Worm (Caenorhabditis elegans): ENCODE data around the gene efhd-1.

The efhd-1 gene

DNA sequence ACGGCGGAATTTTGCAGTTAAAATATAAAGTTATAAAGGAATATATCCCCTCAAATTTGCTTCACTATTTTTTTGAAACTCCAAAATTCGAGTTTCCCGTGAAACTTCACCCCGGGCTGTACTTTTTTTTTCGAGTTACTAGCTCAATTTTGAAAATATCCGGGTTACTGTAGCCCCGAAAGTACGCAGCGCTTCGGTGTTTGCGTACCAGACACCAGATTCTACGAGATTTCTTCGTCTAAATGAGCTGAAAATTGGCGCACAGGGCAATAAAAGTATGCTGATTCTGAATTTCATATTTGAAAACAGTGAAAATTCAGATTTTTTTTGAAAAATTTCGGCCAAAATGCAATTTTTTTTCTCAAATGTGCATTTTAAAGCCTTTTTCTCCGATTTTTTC, 52.3 kb downstream of the efhd-1 start:
- TF ChIP-seq ceh-24 (tag; optimal IDR thresholded peaks at IDR 0.05) = no peak
- TF ChIP-seq eyg-1 (tag; optimal IDR thresholded peaks at IDR 0.05) = no peak

DNA sequence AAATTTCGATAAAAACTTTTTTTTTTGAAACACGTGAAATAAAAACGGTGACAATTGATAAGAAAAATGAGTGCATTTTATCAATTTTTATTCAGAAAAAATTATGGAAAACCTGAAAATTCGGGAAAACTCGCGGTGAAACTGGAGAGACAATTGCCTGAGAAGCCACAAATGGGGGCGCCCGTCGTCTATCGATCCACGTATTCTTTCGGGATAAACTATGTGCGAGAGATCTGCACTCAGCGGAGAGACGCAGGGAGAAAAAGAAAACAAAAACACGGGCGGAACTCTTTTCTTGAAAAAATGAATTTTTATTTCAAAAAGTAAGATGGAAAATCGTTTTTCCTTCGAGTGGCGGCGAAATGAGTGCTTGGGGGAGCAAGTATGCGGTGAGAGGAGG, 55.3 kb downstream of the efhd-1 start, which contains the start of gene men-1:
TSS of gene men-1 (minus strand) at position 242 of the 400 bp plus-strand sequence.
- TF ChIP-seq ceh-48 (tag; optimal IDR thresholded peaks at IDR 0.05) (peak; percentile 35), mec-3 (tag; optimal IDR thresholded peaks at IDR 0.05; ENCODE audit: borderline replicate concordance) (no peak)

DNA sequence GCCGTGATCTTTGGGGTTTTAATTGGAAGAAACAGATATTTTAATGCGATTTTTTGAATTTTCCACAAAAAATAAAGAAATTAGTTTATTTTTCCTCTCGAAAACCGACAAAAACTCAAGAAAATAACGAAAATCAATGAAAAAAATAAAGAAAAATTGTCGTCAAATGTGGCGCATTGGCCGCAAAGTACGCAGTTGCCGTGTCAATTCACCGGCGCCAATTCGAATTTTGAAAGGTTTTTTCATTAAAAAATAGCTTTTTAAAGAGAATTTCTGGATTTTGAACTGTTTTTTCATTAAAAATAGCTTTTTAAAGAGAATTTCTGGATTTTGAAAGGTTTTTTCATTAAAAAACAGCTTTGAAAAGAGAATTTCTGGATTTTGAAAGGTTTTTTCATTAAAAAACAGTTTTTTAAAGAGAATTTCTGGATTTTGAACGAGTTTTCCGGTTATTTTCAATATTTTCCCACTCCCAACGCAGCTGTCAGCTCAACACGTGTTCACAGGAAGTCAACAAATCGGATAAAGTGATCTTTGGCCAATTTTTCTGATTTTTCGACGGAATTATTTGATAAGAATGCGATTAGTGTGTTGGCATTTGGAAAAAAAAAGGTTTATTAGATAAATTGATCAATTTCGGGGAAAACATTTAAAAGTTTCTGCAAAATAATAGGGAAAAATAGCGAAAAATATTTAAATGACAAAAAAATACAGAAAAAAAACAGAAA, 55.9 kb downstream of the efhd-1 start:
- TF ChIP-seq fkh-6 (tag; optimal IDR thresholded peaks at IDR 0.05) (no peak), ceh-31 (tag; optimal IDR thresholded peaks at IDR 0.05) (no peak)

DNA sequence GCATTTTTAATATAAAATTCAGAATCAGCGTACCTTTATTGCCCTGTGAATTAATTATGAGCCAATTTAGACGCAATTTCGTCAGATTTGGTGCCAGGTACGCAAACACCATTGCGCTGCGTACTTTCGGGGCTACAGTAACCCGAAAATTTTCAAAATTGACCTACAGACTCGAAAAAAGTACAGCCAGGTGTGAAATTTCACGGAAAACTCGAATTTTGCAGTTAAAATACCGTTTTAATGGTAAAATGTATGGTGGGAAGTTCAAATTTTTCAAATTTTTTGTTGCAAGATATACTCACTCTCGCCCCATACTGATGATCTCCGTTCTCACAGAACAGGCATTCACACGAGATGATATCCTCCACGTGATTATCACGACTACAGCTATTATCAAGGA, 58.0 kb downstream of the efhd-1 start:
- TF ChIP-seq ceh-45 (GFP tag; IDR thresholded peaks at IDR 0.05) = no peak
- TF ChIP-seq K09A11.1 (tag; optimal IDR thresholded peaks at IDR 0.05; ENCODE audit: insufficient read depth) = no peak
- no peak for TF ChIP-seq ama-1 (optimal IDR thresholded peaks at IDR 0.05)
- TF ChIP-seq ceh-31 (tag; optimal IDR thresholded peaks at IDR 0.05) = no peak
- TF ChIP-seq ceh-19 (GFP tag; optimal IDR thresholded peaks at IDR 0.05) = no peak
- no peak for TF ChIP-seq nhr-11 (tag; optimal IDR thresholded peaks at IDR 0.05)
- no peak for TF ChIP-seq K02D7.2 (tag; optimal IDR thresholded peaks at IDR 0.05)
- TF ChIP-seq ceh-2 (tag; optimal IDR thresholded peaks at IDR 0.05) = no peak
- TF ChIP-seq odd-2 (tag; optimal IDR thresholded peaks at IDR 0.05) = no peak

DNA sequence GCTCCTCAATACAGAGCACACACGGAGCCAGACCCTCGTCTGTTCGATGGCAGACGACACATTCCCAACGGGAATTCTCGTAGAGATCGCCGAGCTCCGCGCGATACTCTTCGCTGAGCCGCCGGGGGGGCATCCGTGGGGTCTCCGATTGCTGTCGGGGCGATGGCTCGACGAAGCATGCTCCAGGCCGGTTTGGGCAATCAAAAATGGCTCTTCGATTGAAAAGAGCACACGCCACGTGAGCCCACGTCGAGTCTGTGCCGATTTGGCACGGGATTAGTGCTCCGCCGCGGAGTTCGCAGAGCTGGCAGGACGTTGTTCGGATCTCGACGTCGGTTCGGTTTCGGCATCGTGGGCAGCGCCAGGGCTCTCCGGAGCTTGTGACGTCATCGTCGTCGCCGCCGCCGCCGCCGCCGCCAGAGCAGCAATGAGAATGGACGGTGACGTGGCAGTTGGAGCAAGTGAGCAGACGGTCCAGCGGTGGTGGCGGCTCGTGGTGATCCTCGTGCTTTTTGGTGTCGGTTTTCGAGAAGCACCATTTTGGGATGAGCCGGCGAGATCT, 58.7 kb downstream of the efhd-1 start:
- TF ChIP-seq pag-3 (tag; optimal IDR thresholded peaks at IDR 0.05; ENCODE audit: borderline replicate concordance) (no peak), sdc-2 (tag; optimal IDR thresholded peaks at IDR 0.05) (peak; percentile 17)

All from whole organism, late embryonic.